Worm (Caenorhabditis elegans) whole organism, early embryonic: ENCODE data around the gene aars-1.

Source experiments
- B0310.2 ChIP-seq: sonication (generic microtip); optimal IDR thresholded peaks from 2 replicates; lab custom pipeline; 2016; ENCODE audit warnings: mild to moderate bottlenecking, missing genetic modification characterization, missing compliant biosample characterization
- aly-1 ChIP-seq: sonication (generic microtip); optimal IDR thresholded peaks from 2 replicates; lab custom pipeline; 2016; ENCODE audit warnings: missing genetic modification characterization, missing compliant biosample characterization
- ama-1 ChIP-seq: fragments of 150-350 bp; optimal IDR thresholded peaks from 2 replicates; lab custom pipeline; 2014
- ceh-36 ChIP-seq: sonication (generic microtip); optimal IDR thresholded peaks from 2 replicates; lab custom pipeline; 2016; ENCODE audit warnings: missing genetic modification characterization, inconsistent platforms, missing compliant biosample characterization
- hmbx-1 ChIP-seq: sonication (generic microtip); optimal IDR thresholded peaks from 2 replicates; lab custom pipeline; 2016; ENCODE audit warnings: mild to moderate bottlenecking, missing genetic modification characterization, missing compliant biosample characterization
- hmg-4 ChIP-seq: fragments of 200-800 bp; sonication (Bioruptor generic); optimal IDR thresholded peaks from 2 replicates; lab custom pipeline; 2018; ENCODE audit warnings: mild to moderate bottlenecking, missing genetic modification characterization, missing compliant biosample characterization
- hnd-1 ChIP-seq: sonication (generic microtip); optimal IDR thresholded peaks from 2 replicates; lab custom pipeline; 2016; ENCODE audit warnings: missing genetic modification characterization, missing compliant biosample characterization
- pes-1 ChIP-seq: fragments of 200-800 bp; sonication (Bioruptor generic); IDR thresholded peaks from 2 replicates; pipeline ENCODE4 v1.3.6; 2022; ENCODE audit warnings: missing genetic modification reagents, missing genetic modification characterization, missing compliant biosample characterization
- scrt-1 ChIP-seq: fragments of 200-800 bp; sonication (Bioruptor generic); IDR thresholded peaks from 2 replicates; pipeline ENCODE4 v1.3.6; 2022; ENCODE audit warnings: missing genetic modification characterization, missing compliant biosample characterization
- sea-1 ChIP-seq: fragments of 200-800 bp; sonication (Bioruptor generic); conservative IDR thresholded peaks from 2 replicates; pipeline ENCODE4 v1.3.6; 2022; ENCODE audit warnings: missing genetic modification characterization, missing compliant biosample characterization
- tbx-11 ChIP-seq: fragments of 200-800 bp; sonication (Bioruptor generic); IDR thresholded peaks from 2 replicates; pipeline ENCODE4 v1.3.6; 2022; ENCODE audit warnings: missing genetic modification characterization, missing compliant biosample characterization
- tbx-37 ChIP-seq: fragments of 200-800 bp; sonication (Bioruptor generic); conservative IDR thresholded peaks from 2 replicates; pipeline ENCODE4 v1.3.6; 2022; ENCODE audit warnings: missing genetic modification reagents, missing genetic modification characterization, missing compliant biosample characterization

- TF ChIP-seq pes-1 = no peak
- no peak for TF ChIP-seq hnd-1
- no peak for TF ChIP-seq ama-1 (lab: Kevin White, UChicago)
- TF ChIP-seq B0310.2 (tag; lab: Kevin White, UChicago) = no peak
- no peak for TF ChIP-seq tbx-37 (GFP tag; lab: Robert Waterston, UW)
- TF ChIP-seq sea-1 (GFP tag; lab: Robert Waterston, UW) = no peak
- no peak for TF ChIP-seq hmbx-1
- no peak for TF ChIP-seq ceh-36 (tag; lab: Kevin White, UChicago)
- no peak for TF ChIP-seq scrt-1
- no peak for TF ChIP-seq aly-1
- TF ChIP-seq hmg-4 (GFP tag; lab: Kevin White, UChicago) = no peak
- TF ChIP-seq tbx-11 = no peak
Measured at ce11 chrII:11443862-11444261, 20.4 kb downstream of the aars-1 start, which contains the start of gene adbp-1.
